Worm (Caenorhabditis elegans): ENCODE results near the gene cyn-2.

DNA sequence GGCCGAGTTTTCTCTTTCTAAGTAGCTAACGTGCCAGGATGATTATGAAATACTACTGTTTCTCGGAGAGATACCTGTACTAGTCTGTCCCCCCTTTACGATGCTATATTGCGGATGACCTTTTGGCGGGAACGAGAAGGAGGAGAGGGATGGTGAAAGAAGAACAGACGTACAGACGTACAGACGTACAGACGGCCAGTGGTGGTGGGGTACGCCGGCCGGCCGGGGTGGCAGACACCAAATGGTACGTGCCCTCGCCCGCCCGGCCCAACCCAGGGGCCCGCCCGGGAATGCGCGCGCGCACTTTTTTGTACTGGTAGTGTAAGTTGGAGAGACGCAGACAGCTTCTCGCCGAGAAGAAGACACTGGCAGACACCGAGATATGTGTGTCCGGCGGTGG is 28.6 kb downstream of the cyn-2 start:
- TF ChIP-seq cog-1 (tag; optimal IDR thresholded peaks at IDR 0.05) (peak; percentile 22), med-1 (GFP tag; optimal IDR thresholded peaks at IDR 0.05; ENCODE audit: insufficient read depth) (no peak), flt-1 (GFP tag; IDR thresholded peaks at IDR 0.05) (peak; percentile 80), klf-2 (GFP tag; conservative IDR thresholded peaks at IDR 0.05) (no peak; the same call in 1 of the 2 replicates), tab-1 (GFP tag; IDR thresholded peaks at IDR 0.05) (peak; percentile 73; the same call in 1 of the 2 replicates), ref-1 (GFP tag; conservative IDR thresholded peaks at IDR 0.05) (no peak), ztf-23 (GFP tag; IDR thresholded peaks at IDR 0.05) (peak; percentile 48; the same call in 1 of the 2 replicates)

Measured in whole organism, midembryonic.